Comparison of ENCODE assay signal across 1 fruit fly cellular context in genomic region chr3R:27292159-27292880, dm6.
TF ChIP-seq lines count a peak whose summit lies in the region.

Gene CG3348 (minus strand): TSS chr3R:27292209.

TF ChIP-seq in whole organism, embryonic, 481 proteins besides CTCF, POLR2A, EP300 and RAD21 (continued from another document and continues in another):
- TF ChIP-seq CG34376 (GFP tag; optimal IDR thresholded peaks at IDR 0.05; lab: Kevin White, UChicago) = no peak
- TF ChIP-seq cwo (GFP tag; optimal IDR thresholded peaks at IDR 0.05; lab: Kevin White, UChicago) = peak; percentile 86
- no peak for TF ChIP-seq pb (GFP tag; optimal IDR thresholded peaks at IDR 0.05; lab: Kevin White, UChicago)
- TF ChIP-seq CG6654 (GFP tag; optimal IDR thresholded peaks at IDR 0.05; lab: Kevin White, UChicago) = peak; percentile 48
- no peak for TF ChIP-seq CG3163 (GFP tag; optimal IDR thresholded peaks at IDR 0.05; lab: Kevin White, UChicago)
- TF ChIP-seq tna (GFP tag; IDR thresholded peaks at IDR 0.05; lab: Robert Waterston, UW; ENCODE audit: partially characterized antibody) = no peak
- no peak for TF ChIP-seq gsb (GFP tag; IDR thresholded peaks at IDR 0.05; lab: Robert Waterston, UW)
- TF ChIP-seq eyg (GFP tag; optimal IDR thresholded peaks at IDR 0.05; lab: Kevin White, UChicago) = peak; percentile 60
- TF ChIP-seq seq (GFP tag; IDR thresholded peaks at IDR 0.05; lab: Robert Waterston, UW) = peak; percentile 68
- peak; percentile 94 for TF ChIP-seq CG2120 (GFP tag; optimal IDR thresholded peaks at IDR 0.05; lab: Kevin White, UChicago)
- no peak for TF ChIP-seq CG3726 (GFP tag; IDR thresholded peaks at IDR 0.05; lab: Robert Waterston, UW)
- no peak for TF ChIP-seq odd (GFP tag; optimal IDR thresholded peaks at IDR 0.05; lab: Kevin White, UChicago)
- peak; percentile 51 for TF ChIP-seq fd3F (GFP tag; optimal IDR thresholded peaks at IDR 0.05; lab: Kevin White, UChicago)
- TF ChIP-seq bigmax (GFP tag; optimal IDR thresholded peaks at IDR 0.05; lab: Kevin White, UChicago) = no peak
- TF ChIP-seq CG18599 (GFP tag; optimal IDR thresholded peaks at IDR 0.05; lab: Kevin White, UChicago) = peak; percentile 95
- TF ChIP-seq CG12659 (GFP tag; optimal IDR thresholded peaks at IDR 0.05; lab: Kevin White, UChicago) = peak; percentile 54
- peak; percentile 78 for TF ChIP-seq lilli (GFP tag; optimal IDR thresholded peaks at IDR 0.05; lab: Kevin White, UChicago)
- TF ChIP-seq bcd (GFP tag; optimal IDR thresholded peaks at IDR 0.05; lab: Kevin White, UChicago) = peak; percentile 82
- TF ChIP-seq Chrac-16 (GFP tag; optimal IDR thresholded peaks at IDR 0.05; lab: Kevin White, UChicago) = peak; percentile 56
- TF ChIP-seq oc (tag; optimal IDR thresholded peaks at IDR 0.05; lab: Kevin White, UChicago) = no peak
- peak; percentile 20 for TF ChIP-seq tup (GFP tag; optimal IDR thresholded peaks at IDR 0.05; lab: Kevin White, UChicago)
- peak; percentile 83 for TF ChIP-seq D19B (GFP tag; optimal IDR thresholded peaks at IDR 0.05; lab: Kevin White, UChicago)
- TF ChIP-seq CG13894 (tag; optimal IDR thresholded peaks at IDR 0.05; lab: Kevin White, UChicago) = peak; percentile 84
- TF ChIP-seq CG13624 (GFP tag; optimal IDR thresholded peaks at IDR 0.05; lab: Kevin White, UChicago) = peak; percentile 82
- peak; percentile 37 for TF ChIP-seq Drgx (GFP tag; IDR thresholded peaks at IDR 0.05; lab: Robert Waterston, UW)
- TF ChIP-seq zfh1 (GFP tag; IDR thresholded peaks at IDR 0.05; lab: Robert Waterston, UW) = peak; percentile 83
- TF ChIP-seq Rfx (GFP tag; IDR thresholded peaks at IDR 0.05; lab: Robert Waterston, UW) = peak; percentile 87
- TF ChIP-seq ewg (GFP tag; optimal IDR thresholded peaks at IDR 0.05; lab: Kevin White, UChicago) = peak; percentile 41
- TF ChIP-seq CG12219 (GFP tag; optimal IDR thresholded peaks at IDR 0.05; lab: Kevin White, UChicago) = peak; percentile 53
- TF ChIP-seq knrl (GFP tag; IDR thresholded peaks at IDR 0.05; lab: Robert Waterston, UW; ENCODE audit: partially characterized antibody) = no peak
- peak; percentile 77 for TF ChIP-seq CG1233 (GFP tag; optimal IDR thresholded peaks at IDR 0.05; lab: Kevin White, UChicago)
- TF ChIP-seq CG10147 (GFP tag; optimal IDR thresholded peaks at IDR 0.05; lab: Kevin White, UChicago) = peak; percentile 90
- TF ChIP-seq CG4854 (GFP tag; optimal IDR thresholded peaks at IDR 0.05; lab: Kevin White, UChicago) = no peak
- TF ChIP-seq CG13424 (tag; optimal IDR thresholded peaks at IDR 0.05; lab: Kevin White, UChicago) = peak; percentile 63
- TF ChIP-seq CrebB (tag; optimal IDR thresholded peaks at IDR 0.05; lab: Kevin White, UChicago) = peak; percentile 37
- 0 out of 2 replicates have a peak, but pooled peaks have one; percentile 15 for TF ChIP-seq CG14667 (GFP tag; IDR thresholded peaks at IDR 0.05; lab: Robert Waterston, UW)
- no peak for TF ChIP-seq da (GFP tag; optimal IDR thresholded peaks at IDR 0.05; lab: Kevin White, UChicago)
- no peak for TF ChIP-seq CG4707 (GFP tag; optimal IDR thresholded peaks at IDR 0.05; lab: Kevin White, UChicago)
- no peak for TF ChIP-seq Hey (tag; optimal IDR thresholded peaks at IDR 0.05; lab: Kevin White, UChicago)
- TF ChIP-seq esg (GFP tag; conservative IDR thresholded peaks at IDR 0.05; lab: Robert Waterston, UW) = peak; percentile 55
- TF ChIP-seq CkIIα-i1 (GFP tag; IDR thresholded peaks at IDR 0.05; lab: Robert Waterston, UW) = no peak
- TF ChIP-seq pita (GFP tag; optimal IDR thresholded peaks at IDR 0.05; lab: Kevin White, UChicago) = no peak
- peak; percentile 41 for TF ChIP-seq lbe (GFP tag; optimal IDR thresholded peaks at IDR 0.05; lab: Kevin White, UChicago)
- TF ChIP-seq CG7839 (tag; optimal IDR thresholded peaks at IDR 0.05; lab: Kevin White, UChicago) = peak; percentile 80
- TF ChIP-seq rib (GFP tag; IDR thresholded peaks at IDR 0.05; lab: Robert Waterston, UW) = peak; percentile 79
- TF ChIP-seq fru (optimal IDR thresholded peaks at IDR 0.05; lab: Kevin White, UChicago) = no peak
- 0 out of 3 replicates have a peak, but pooled peaks have one; percentile 36 for TF ChIP-seq Optix (GFP tag; IDR thresholded peaks at IDR 0.05; lab: Robert Waterston, UW)
- TF ChIP-seq danr (GFP tag; IDR thresholded peaks at IDR 0.05; lab: Robert Waterston, UW) = peak; percentile 51; the same call in 1 of the 2 replicates
- no peak for TF ChIP-seq stwl (tag; optimal IDR thresholded peaks at IDR 0.05; lab: Kevin White, UChicago)
- no peak for TF ChIP-seq Dad (GFP tag; optimal IDR thresholded peaks at IDR 0.05; lab: Kevin White, UChicago)
- TF ChIP-seq en (GFP tag; optimal IDR thresholded peaks at IDR 0.05; lab: Kevin White, UChicago) = no peak
- TF ChIP-seq ssp (GFP tag; IDR thresholded peaks at IDR 0.05; lab: Robert Waterston, UW) = peak; percentile 64
- TF ChIP-seq BEAF-32 (GFP tag; optimal IDR thresholded peaks at IDR 0.05; lab: Kevin White, UChicago) = no peak
- peak; percentile 70 for TF ChIP-seq lmd (GFP tag; IDR thresholded peaks at IDR 0.05; lab: Robert Waterston, UW)
- TF ChIP-seq ems (GFP tag; optimal IDR thresholded peaks at IDR 0.05; lab: Kevin White, UChicago) = peak; percentile 72
- TF ChIP-seq CG32767 (GFP tag; IDR thresholded peaks at IDR 0.05; lab: Robert Waterston, UW) = 0 out of 2 replicates have a peak, but pooled peaks have one; percentile 39
- TF ChIP-seq Med (GFP tag; lab: Kevin White, UChicago) = peak; percentile 95
- TF ChIP-seq CG14860 (GFP tag; IDR thresholded peaks at IDR 0.05; lab: Robert Waterston, UW; ENCODE audit: partially characterized antibody) = no peak
- TF ChIP-seq gce (GFP tag; IDR thresholded peaks at IDR 0.05; lab: Robert Waterston, UW) = 0 out of 3 replicates have a peak, but pooled peaks have one; percentile 20
- peak; percentile 62 for TF ChIP-seq CG8924 (tag; optimal IDR thresholded peaks at IDR 0.05; lab: Kevin White, UChicago)
- TF ChIP-seq CG6175 (GFP tag; IDR thresholded peaks at IDR 0.05; lab: Robert Waterston, UW) = 0 out of 3 replicates have a peak, but pooled peaks have one; percentile 22
- peak; percentile 48; the same call in 1 of the 2 replicates for TF ChIP-seq CG8765 (GFP tag; IDR thresholded peaks at IDR 0.05; lab: Robert Waterston, UW)
- TF ChIP-seq Oli (tag; optimal IDR thresholded peaks at IDR 0.05; lab: Kevin White, UChicago) = peak; percentile 48
- TF ChIP-seq zen (tag; optimal IDR thresholded peaks at IDR 0.05; lab: Kevin White, UChicago) = peak; percentile 74
- TF ChIP-seq Vsx1 (GFP tag; optimal IDR thresholded peaks at IDR 0.05; lab: Kevin White, UChicago) = no peak
- peak; percentile 40 for TF ChIP-seq CG18262 (tag; optimal IDR thresholded peaks at IDR 0.05; lab: Kevin White, UChicago)
- TF ChIP-seq tin (GFP tag; optimal IDR thresholded peaks at IDR 0.05; lab: Kevin White, UChicago) = peak; percentile 61
- peak; percentile 42; the same call in 1 of the 2 replicates for TF ChIP-seq Nf-YA (GFP tag; IDR thresholded peaks at IDR 0.05; lab: Robert Waterston, UW)
- TF ChIP-seq so (GFP tag; IDR thresholded peaks at IDR 0.05; lab: Robert Waterston, UW) = 0 out of 3 replicates have a peak, but pooled peaks have one; percentile 43
- TF ChIP-seq CG15269 (tag; optimal IDR thresholded peaks at IDR 0.05; lab: Kevin White, UChicago) = peak; percentile 76
- TF ChIP-seq CG4424 (GFP tag; optimal IDR thresholded peaks at IDR 0.05; lab: Kevin White, UChicago) = peak; percentile 52
- peak; percentile 2 for TF ChIP-seq CG17802 (tag; optimal IDR thresholded peaks at IDR 0.05; lab: Kevin White, UChicago)
- peak; percentile 73 for TF ChIP-seq CoRest (tag; optimal IDR thresholded peaks at IDR 0.05; lab: Kevin White, UChicago)
- TF ChIP-seq Aef1 (GFP tag; IDR thresholded peaks at IDR 0.05; lab: Robert Waterston, UW) = peak; percentile 75
- TF ChIP-seq CG17829 (tag; optimal IDR thresholded peaks at IDR 0.05; lab: Kevin White, UChicago) = peak; percentile 43
- TF ChIP-seq ato (GFP tag; IDR thresholded peaks at IDR 0.05; lab: Robert Waterston, UW; ENCODE audit: partially characterized antibody) = no peak
- no peak for TF ChIP-seq pzg (GFP tag; optimal IDR thresholded peaks at IDR 0.05; lab: Kevin White, UChicago)
- TF ChIP-seq CG6854 (GFP tag; optimal IDR thresholded peaks at IDR 0.05; lab: Kevin White, UChicago) = peak; percentile 41
- TF ChIP-seq MBD-R2 (GFP tag; IDR thresholded peaks at IDR 0.05; lab: Robert Waterston, UW) = peak; percentile 61; the same call in 1 of the 2 replicates
- peak; percentile 29 for TF ChIP-seq CG9437 (GFP tag; optimal IDR thresholded peaks at IDR 0.05; lab: Kevin White, UChicago)
- no peak for TF ChIP-seq CG2199 (GFP tag; IDR thresholded peaks at IDR 0.05; lab: Robert Waterston, UW)
- TF ChIP-seq z (GFP tag; IDR thresholded peaks at IDR 0.05; lab: Robert Waterston, UW) = no peak
- peak; percentile 87 for TF ChIP-seq sens (GFP tag; lab: Kevin White, UChicago)
- TF ChIP-seq CG7745 (tag; optimal IDR thresholded peaks at IDR 0.05; lab: Kevin White, UChicago) = no peak
- TF ChIP-seq B-H2 (GFP tag; optimal IDR thresholded peaks at IDR 0.05; lab: Kevin White, UChicago) = peak; percentile 70
- TF ChIP-seq Six4 (GFP tag; optimal IDR thresholded peaks at IDR 0.05; lab: Kevin White, UChicago) = peak; percentile 39
- TF ChIP-seq Neu2 (GFP tag; optimal IDR thresholded peaks at IDR 0.05; lab: Kevin White, UChicago; ENCODE audit: borderline replicate concordance) = no peak
- peak; percentile 72 for TF ChIP-seq CG7556 (GFP tag; optimal IDR thresholded peaks at IDR 0.05; lab: Kevin White, UChicago)
- peak; percentile 14 for TF ChIP-seq kah (GFP tag; optimal IDR thresholded peaks at IDR 0.05; lab: Kevin White, UChicago)
- TF ChIP-seq Mad (GFP tag; optimal IDR thresholded peaks at IDR 0.05; lab: Kevin White, UChicago) = peak; percentile 17
- TF ChIP-seq chn (GFP tag; optimal IDR thresholded peaks at IDR 0.05; lab: Kevin White, UChicago) = peak; percentile 4
- peak; percentile 82 for TF ChIP-seq CG9817 (tag; optimal IDR thresholded peaks at IDR 0.05; lab: Kevin White, UChicago)
- TF ChIP-seq CG4360 (GFP tag; IDR thresholded peaks at IDR 0.05; lab: Robert Waterston, UW) = no peak
- TF ChIP-seq CG3281 (GFP tag; optimal IDR thresholded peaks at IDR 0.05; lab: Kevin White, UChicago) = peak; percentile 92
- TF ChIP-seq Sin3A (optimal IDR thresholded peaks at IDR 0.05; lab: Kevin White, UChicago) = no peak
- peak; percentile 32 for TF ChIP-seq CG16863 (GFP tag; optimal IDR thresholded peaks at IDR 0.05; lab: Kevin White, UChicago)
- TF ChIP-seq CG30020 (tag; optimal IDR thresholded peaks at IDR 0.05; lab: Kevin White, UChicago) = no peak
- peak; percentile 71 for TF ChIP-seq Hsf (GFP tag; optimal IDR thresholded peaks at IDR 0.05; lab: Kevin White, UChicago)
- peak; percentile 72 for TF ChIP-seq CG14014 (GFP tag; IDR thresholded peaks at IDR 0.05; lab: Robert Waterston, UW)
- TF ChIP-seq CG4617 (GFP tag; optimal IDR thresholded peaks at IDR 0.05; lab: Kevin White, UChicago; ENCODE audit: borderline replicate concordance) = no peak
- no peak for TF ChIP-seq CG4282 (GFP tag; optimal IDR thresholded peaks at IDR 0.05; lab: Kevin White, UChicago)
- TF ChIP-seq HmgZ (tag; optimal IDR thresholded peaks at IDR 0.05; lab: Kevin White, UChicago) = peak; percentile 75
- TF ChIP-seq abd-A (tag; optimal IDR thresholded peaks at IDR 0.05; lab: Kevin White, UChicago) = no peak
- peak; percentile 59; the same call in 1 of the 2 replicates for TF ChIP-seq CG1024 (GFP tag; IDR thresholded peaks at IDR 0.05; lab: Robert Waterston, UW)
- no peak for TF ChIP-seq vnd (GFP tag; IDR thresholded peaks at IDR 0.05; lab: Robert Waterston, UW; ENCODE audit: partially characterized antibody)
- TF ChIP-seq CG10366 (GFP tag; IDR thresholded peaks at IDR 0.05; lab: Robert Waterston, UW) = peak; percentile 71
- no peak for TF ChIP-seq prd (optimal IDR thresholded peaks at IDR 0.05; lab: Kevin White, UChicago)
- TF ChIP-seq prd (GFP tag; IDR thresholded peaks at IDR 0.05; lab: Robert Waterston, UW) = peak; percentile 81
- no peak for TF ChIP-seq HLH4C (GFP tag; IDR thresholded peaks at IDR 0.05; lab: Robert Waterston, UW; ENCODE audit: partially characterized antibody)
- TF ChIP-seq croc (GFP tag; conservative IDR thresholded peaks at IDR 0.05; lab: Robert Waterston, UW) = peak; percentile 39; the same call in 2 of the 3 replicates
- no peak for TF ChIP-seq CG2116 (GFP tag; optimal IDR thresholded peaks at IDR 0.05; lab: Kevin White, UChicago)
- TF ChIP-seq CG3407 (GFP tag; optimal IDR thresholded peaks at IDR 0.05; lab: Kevin White, UChicago) = no peak
- TF ChIP-seq disco-r (GFP tag; optimal IDR thresholded peaks at IDR 0.05; lab: Kevin White, UChicago) = no peak
- no peak; the same call in 1 of the 2 replicates for TF ChIP-seq CG43689 (GFP tag; IDR thresholded peaks at IDR 0.05; lab: Robert Waterston, UW)
- peak; percentile 43 for TF ChIP-seq fu2 (GFP tag; optimal IDR thresholded peaks at IDR 0.05; lab: Kevin White, UChicago)
- TF ChIP-seq CG15696 (tag; optimal IDR thresholded peaks at IDR 0.05; lab: Kevin White, UChicago) = peak; percentile 64
- no peak for TF ChIP-seq CG10565 (GFP tag; optimal IDR thresholded peaks at IDR 0.05; lab: Kevin White, UChicago)
- no peak for TF ChIP-seq ap (GFP tag; IDR thresholded peaks at IDR 0.05; lab: Robert Waterston, UW)
- no peak for TF ChIP-seq CG32772 (GFP tag; IDR thresholded peaks at IDR 0.05; lab: Robert Waterston, UW)
- peak; percentile 81 for TF ChIP-seq Atf6 (GFP tag; IDR thresholded peaks at IDR 0.05; lab: Robert Waterston, UW)
- TF ChIP-seq CG12769 (tag; optimal IDR thresholded peaks at IDR 0.05; lab: Kevin White, UChicago) = peak; percentile 61
- TF ChIP-seq CG8290 (GFP tag; optimal IDR thresholded peaks at IDR 0.05; lab: Kevin White, UChicago) = no peak
- TF ChIP-seq CG8290 (tag; optimal IDR thresholded peaks at IDR 0.05; lab: Kevin White, UChicago) = no peak
- peak; percentile 38 for TF ChIP-seq Atf-2 (GFP tag; optimal IDR thresholded peaks at IDR 0.05; lab: Kevin White, UChicago)
- TF ChIP-seq sima (GFP tag; optimal IDR thresholded peaks at IDR 0.05; lab: Kevin White, UChicago) = no peak
- TF ChIP-seq Bgb (GFP tag; IDR thresholded peaks at IDR 0.05; lab: Robert Waterston, UW; ENCODE audit: partially characterized antibody) = no peak
- TF ChIP-seq CG8388 (GFP tag; optimal IDR thresholded peaks at IDR 0.05; lab: Kevin White, UChicago) = peak; percentile 67
- peak; percentile 72 for TF ChIP-seq Dek (tag; optimal IDR thresholded peaks at IDR 0.05; lab: Kevin White, UChicago)
- peak; percentile 83 for TF ChIP-seq Ada2b (GFP tag; IDR thresholded peaks at IDR 0.05; lab: Robert Waterston, UW)
- TF ChIP-seq jumu (GFP tag; optimal IDR thresholded peaks at IDR 0.05; lab: Kevin White, UChicago) = peak; percentile 8
- no peak for TF ChIP-seq E2f2 (GFP tag; IDR thresholded peaks at IDR 0.05; lab: Robert Waterston, UW)
- peak; percentile 12 for TF ChIP-seq slp2 (GFP tag; optimal IDR thresholded peaks at IDR 0.05; lab: Kevin White, UChicago)
